Fruit fly (Drosophila melanogaster) whole organism, embryonic: Measurements from ENCODE around the gene AP-1sigma.

Source experiments
- CG10431 ChIP-seq: fragments of 200-800 bp; sonication (Bioruptor generic); optimal IDR thresholded peaks from 3 replicates; lab custom pipeline; 2018; ENCODE audit warnings: missing biosample characterization, mild to moderate bottlenecking, missing genetic modification characterization
- CG18599 ChIP-seq: fragments of 200-800 bp; sonication (Bioruptor generic); optimal IDR thresholded peaks from 3 replicates; lab custom pipeline; 2017; ENCODE audit warnings: missing biosample characterization, missing genetic modification characterization, mild to moderate bottlenecking, moderate library complexity, missing genetic modification reagents
- Dref ChIP-seq: fragments of 200-800 bp; sonication (Bioruptor generic); IDR thresholded peaks from 2 replicates; pipeline ENCODE4 v1.3.6; 2022; ENCODE audit warnings: missing biosample characterization, missing genetic modification characterization
- Jarid2 ChIP-seq: fragments of 200-800 bp; sonication (Bioruptor generic); optimal IDR thresholded peaks from 3 replicates; lab custom pipeline; 2017; ENCODE audit warnings: mild to moderate bottlenecking, missing biosample characterization, missing genetic modification reagents, missing genetic modification characterization
- Xbp1 ChIP-seq: fragments of 200-800 bp; sonication (Bioruptor generic); optimal IDR thresholded peaks from 3 replicates; lab custom pipeline; 2016; ENCODE audit warnings: missing biosample characterization, mild to moderate bottlenecking, missing genetic modification characterization
- psq ChIP-seq: fragments of 200-800 bp; sonication (Bioruptor generic); optimal IDR thresholded peaks from 2 replicates; lab custom pipeline; 2017; ENCODE audit warnings: missing biosample characterization, missing genetic modification characterization

dm6 chr3R:23942965-23943413, 15.5 kb upstream of the AP-1sigma start, which contains the start of gene Gdh:
- no peak for TF ChIP-seq CG10431 (GFP tag; lab: Kevin White, UChicago)
- TF ChIP-seq CG18599 (GFP tag; lab: Kevin White, UChicago), result peak; percentile 55
- no peak for TF ChIP-seq psq
- TF ChIP-seq Xbp1 (GFP tag; lab: Kevin White, UChicago), result no peak
- TF ChIP-seq Dref (GFP tag; lab: Robert Waterston, UW), result peak; percentile 50; the same call in 1 of the 2 replicates
- TF ChIP-seq Jarid2, result peak; percentile 96
